Worm (Caenorhabditis elegans) whole organism, L4 larva: ENCODE results near the gene glr-4.

Experiments used
- pqm-1 ChIP-seq: sonication (generic microtip); optimal IDR thresholded peaks from 2 replicates; lab custom pipeline; 2017; ENCODE audit warnings: missing biosample characterization, missing genetic modification characterization
- zfp-2 ChIP-seq: sonication (generic microtip); optimal IDR thresholded peaks from 2 replicates; lab custom pipeline; 2016; ENCODE audit warnings: mild to moderate bottlenecking, missing genetic modification characterization, missing compliant biosample characterization
- ztf-11 ChIP-seq: fragments of 150-350 bp; optimal IDR thresholded peaks from 2 replicates; lab custom pipeline; 2014; ENCODE audit warnings: missing biosample characterization, missing genetic modification characterization

ce11 chrII:7812332-7812731 is 18.2 kb upstream of the glr-4 start:
- no peak for TF ChIP-seq ztf-11 (tag; lab: Kevin White, UChicago)
- no peak for TF ChIP-seq pqm-1
- no peak for TF ChIP-seq zfp-2 (tag; lab: Kevin White, UChicago)
